Worm (Caenorhabditis elegans) whole organism, L1 larva: ENCODE measurements around the gene vamp-8.

ENCODE experiments used
- C04F5.9 ChIP-seq: sonication (generic microtip); optimal IDR thresholded peaks from 2 replicates; lab custom pipeline; 2016; ENCODE audit warnings: missing genetic modification characterization, missing compliant biosample characterization
- C34B4.2 ChIP-seq: sonication (generic microtip); optimal IDR thresholded peaks from 2 replicates; lab custom pipeline; 2017; ENCODE audit warnings: mild to moderate bottlenecking, missing genetic modification characterization, missing compliant biosample characterization
- F16B12.6 ChIP-seq: fragments of 150-350 bp; optimal IDR thresholded peaks from 2 replicates; lab custom pipeline; 2014; ENCODE audit warnings: missing biosample characterization, missing genetic modification characterization
- alr-1 ChIP-seq: fragments of 200-800 bp; sonication (Bioruptor generic); optimal IDR thresholded peaks from 2 replicates; lab custom pipeline; 2018; ENCODE audit warnings: borderline replicate concordance, mild to moderate bottlenecking, missing genetic modification characterization, missing compliant biosample characterization
- blmp-1 ChIP-seq: fragments of 150-350 bp; optimal IDR thresholded peaks from 2 replicates; lab custom pipeline; 2014; ENCODE audit warnings: missing biosample characterization, missing genetic modification characterization
- ceh-63 ChIP-seq: fragments of 200-800 bp; sonication (Bioruptor generic); optimal IDR thresholded peaks from 2 replicates; lab custom pipeline; 2018; ENCODE audit warnings: mild to moderate bottlenecking, missing genetic modification characterization, missing compliant biosample characterization
- ceh-8 ChIP-seq: fragments of 200-800 bp; sonication (Bioruptor generic); optimal IDR thresholded peaks from 2 replicates; lab custom pipeline; 2018; ENCODE audit warnings: mild to moderate bottlenecking, missing genetic modification characterization, moderate library complexity, missing compliant biosample characterization
- ceh-82 ChIP-seq, 3 experiments: fragments of 150-350 bp in 1 of 3; sonication (generic microtip) in 2 of 3; optimal IDR thresholded peaks; 2 replicates each; lab custom pipeline; 2014 to 2017; ENCODE audit warnings: missing biosample characterization in 3 of 3, missing genetic modification characterization in 3 of 3
- ceh-88 ChIP-seq: fragments of 200-800 bp; sonication (Bioruptor generic); IDR thresholded peaks from 2 replicates; pipeline ENCODE4 v1.3.6; 2022; ENCODE audit warnings: missing genetic modification characterization, missing compliant biosample characterization
- ceh-90 ChIP-seq: sonication (generic microtip); optimal IDR thresholded peaks from 2 replicates; lab custom pipeline; 2016; ENCODE audit warnings: missing genetic modification characterization, missing compliant biosample characterization
- dpl-1 ChIP-seq, 3 experiments: fragments of 150-350 bp in 2 of 3; sonication (generic microtip) in 1 of 3; optimal IDR thresholded peaks; 2 replicates each; lab custom pipeline; 2014 to 2017; ENCODE audit warnings: missing biosample characterization in 3 of 3, missing genetic modification characterization in 3 of 3, missing genetic modification reagents in 3 of 3
- dsc-1 ChIP-seq: sonication (generic microtip); optimal IDR thresholded peaks from 2 replicates; lab custom pipeline; 2016; ENCODE audit warnings: mild to moderate bottlenecking, missing genetic modification characterization, missing compliant biosample characterization
- efl-1 ChIP-seq, 4 experiments: fragments of 150-350 bp; optimal IDR thresholded peaks in 3 of 4; peaks in 1 of 4; 1 replicate in 1 of 4; 2 replicates in 3 of 4; lab custom pipeline; 2014; ENCODE audit warnings: missing biosample characterization in 2 of 4, missing genetic modification characterization in 2 of 4, missing genetic modification reagents in 2 of 4
- efl-3 ChIP-seq: fragments of 200-800 bp; sonication (Bioruptor generic); optimal IDR thresholded peaks from 2 replicates; lab custom pipeline; 2018; ENCODE audit warnings: mild to moderate bottlenecking, missing genetic modification characterization, missing compliant biosample characterization
- egl-27 ChIP-seq, 2 experiments: fragments of 150-350 bp in 1 of 2; sonication (generic microtip); optimal IDR thresholded peaks; 3 replicates each; lab custom pipeline; 2017 to 2018; ENCODE audit warnings: missing biosample characterization in 2 of 2, missing genetic modification characterization in 2 of 2, missing genetic modification reagents in 2 of 2
- elt-3 ChIP-seq, 6 experiments: fragments of 150-350 bp in 1 of 6; sonication (generic microtip); optimal IDR thresholded peaks; 2 replicates each; lab custom pipeline; 2017 to 2018; ENCODE audit warnings: missing biosample characterization in 6 of 6, missing genetic modification characterization in 6 of 6, inconsistent platforms in 1 of 6
- fkh-4 ChIP-seq: sonication (generic microtip); optimal IDR thresholded peaks from 2 replicates; lab custom pipeline; 2016; ENCODE audit warnings: missing compliant biosample characterization, missing genetic modification characterization, borderline replicate concordance
- fos-1 ChIP-seq: fragments of 150-350 bp; optimal IDR thresholded peaks from 2 replicates; lab custom pipeline; 2014; ENCODE audit warnings: missing biosample characterization, missing genetic modification characterization
- grh-1 ChIP-seq: fragments of 200-800 bp; sonication (Bioruptor generic); IDR thresholded peaks from 2 replicates; pipeline ENCODE4 v1.3.6; 2022; ENCODE audit warnings: missing genetic modification reagents, missing genetic modification characterization, missing compliant biosample characterization
- hlh-17 ChIP-seq: fragments of 200-800 bp; sonication (Bioruptor generic); optimal IDR thresholded peaks from 2 replicates; lab custom pipeline; 2018; ENCODE audit warnings: missing genetic modification characterization, mild to moderate bottlenecking, missing compliant biosample characterization, moderate library complexity, borderline replicate concordance
- hlh-4 ChIP-seq: sonication (generic microtip); optimal IDR thresholded peaks from 2 replicates; lab custom pipeline; 2016; ENCODE audit warnings: mild to moderate bottlenecking, missing genetic modification characterization, missing compliant biosample characterization
- hpl-2 ChIP-seq: fragments of 150-350 bp; optimal IDR thresholded peaks from 2 replicates; lab custom pipeline; 2014; ENCODE audit warnings: missing biosample characterization, missing genetic modification reagents, missing genetic modification characterization
- isw-1 ChIP-seq: fragments of 200-800 bp; sonication (Bioruptor generic); IDR thresholded peaks from 2 replicates; pipeline ENCODE4 v1.3.6; 2022; ENCODE audit warnings: missing genetic modification characterization, missing compliant biosample characterization
- lin-35 ChIP-seq, 2 experiments: fragments of 150-350 bp; optimal IDR thresholded peaks; 2 replicates each; lab custom pipeline; 2014; ENCODE audit warnings: missing biosample characterization in 2 of 2, missing genetic modification characterization in 2 of 2, missing genetic modification reagents in 2 of 2
- lin-39 ChIP-seq: fragments of 150-350 bp; optimal IDR thresholded peaks from 2 replicates; lab custom pipeline; 2014; ENCODE audit warnings: missing biosample characterization, missing genetic modification reagents, missing genetic modification characterization
- lsy-2 ChIP-seq, 2 experiments: fragments of 150-350 bp; optimal IDR thresholded peaks; 2 replicates each; lab custom pipeline; 2014; ENCODE audit warnings: missing biosample characterization in 2 of 2, missing genetic modification characterization in 2 of 2
- mab-9 ChIP-seq: fragments of 200-800 bp; sonication (Bioruptor generic); IDR thresholded peaks from 2 replicates; pipeline ENCODE4 v1.3.6; 2022; ENCODE audit warnings: missing genetic modification reagents, missing genetic modification characterization, missing compliant biosample characterization
- mdl-1 ChIP-seq, 2 experiments: fragments of 150-350 bp; optimal IDR thresholded peaks; 2 replicates each; lab custom pipeline; 2014 to 2017; ENCODE audit warnings: missing biosample characterization in 2 of 2, missing genetic modification characterization in 2 of 2, inconsistent platforms in 1 of 2
- mef-2 ChIP-seq: fragments of 150-350 bp; optimal IDR thresholded peaks from 2 replicates; lab custom pipeline; 2014; ENCODE audit warnings: missing biosample characterization, missing genetic modification characterization
- nhr-11 ChIP-seq: fragments of 150-350 bp; optimal IDR thresholded peaks from 2 replicates; lab custom pipeline; 2014; ENCODE audit warnings: missing biosample characterization, missing genetic modification characterization
- nhr-12 ChIP-seq: sonication (generic microtip); optimal IDR thresholded peaks from 2 replicates; lab custom pipeline; 2017; ENCODE audit warnings: missing biosample characterization, missing genetic modification characterization
- nhr-19 ChIP-seq: fragments of 200-800 bp; sonication (Bioruptor generic); conservative IDR thresholded peaks from 2 replicates; pipeline ENCODE4 v1.3.6; 2022; ENCODE audit warnings: missing genetic modification characterization, missing compliant biosample characterization
- nhr-71 ChIP-seq: sonication (generic microtip); optimal IDR thresholded peaks from 2 replicates; lab custom pipeline; 2016; ENCODE audit warnings: mild to moderate bottlenecking, missing genetic modification characterization, moderate library complexity, missing compliant biosample characterization
- nhr-77 ChIP-seq: fragments of 150-350 bp; optimal IDR thresholded peaks from 2 replicates; lab custom pipeline; 2014; ENCODE audit warnings: missing biosample characterization, missing genetic modification characterization
- nhr-84 ChIP-seq: sonication (generic microtip); optimal IDR thresholded peaks from 2 replicates; lab custom pipeline; 2017; ENCODE audit warnings: missing biosample characterization, missing genetic modification characterization
- nhr-85 ChIP-seq: sonication (generic microtip); peaks from one replicate; lab custom pipeline; 2016; ENCODE audit warnings: missing genetic modification characterization, inconsistent platforms, missing compliant biosample characterization
- pax-3 ChIP-seq: fragments of 200-800 bp; sonication (Bioruptor generic); optimal IDR thresholded peaks from 2 replicates; lab custom pipeline; 2018; ENCODE audit warnings: mild to moderate bottlenecking, missing genetic modification characterization, moderate library complexity, missing compliant biosample characterization
- rnt-1 ChIP-seq: sonication (generic microtip); optimal IDR thresholded peaks from 2 replicates; lab custom pipeline; 2016; ENCODE audit warnings: mild to moderate bottlenecking, missing genetic modification characterization, moderate library complexity, missing compliant biosample characterization
- skn-1 ChIP-seq: fragments of 150-350 bp; optimal IDR thresholded peaks from 2 replicates; lab custom pipeline; 2014; ENCODE audit warnings: missing biosample characterization, missing genetic modification characterization
- snpc-4 ChIP-seq: fragments of 150-350 bp; optimal IDR thresholded peaks from 2 replicates; lab custom pipeline; 2014; ENCODE audit warnings: missing biosample characterization, missing genetic modification characterization
- snu-23 ChIP-seq: sonication (generic microtip); optimal IDR thresholded peaks from 2 replicates; lab custom pipeline; 2016; ENCODE audit warnings: missing genetic modification characterization, missing compliant biosample characterization
- sptf-1 ChIP-seq: fragments of 150-350 bp; optimal IDR thresholded peaks from 2 replicates; lab custom pipeline; 2014; ENCODE audit warnings: missing biosample characterization, missing genetic modification characterization
- swsn-7 ChIP-seq: sonication (generic microtip); optimal IDR thresholded peaks from 2 replicates; lab custom pipeline; 2016; ENCODE audit warnings: missing genetic modification characterization, missing compliant biosample characterization
- tbx-2 ChIP-seq: sonication (generic microtip); optimal IDR thresholded peaks from 2 replicates; lab custom pipeline; 2016; ENCODE audit warnings: missing genetic modification characterization, missing compliant biosample characterization
- tlp-1 ChIP-seq: fragments of 150-350 bp; optimal IDR thresholded peaks from 2 replicates; lab custom pipeline; 2014; ENCODE audit warnings: missing biosample characterization, missing genetic modification characterization
- unc-30 ChIP-seq: sonication (generic microtip); optimal IDR thresholded peaks from 2 replicates; lab custom pipeline; 2017; ENCODE audit warnings: missing biosample characterization, missing genetic modification characterization
- vab-15 ChIP-seq: sonication (generic microtip); optimal IDR thresholded peaks from 2 replicates; lab custom pipeline; 2017; ENCODE audit warnings: missing genotype, mild to moderate bottlenecking, missing genetic modification characterization, missing compliant biosample characterization
- xbp-1 ChIP-seq: sonication (generic microtip); optimal IDR thresholded peaks from 2 replicates; lab custom pipeline; 2016; ENCODE audit warnings: missing genetic modification characterization, missing compliant biosample characterization
- zag-1 ChIP-seq: fragments of 150-350 bp; optimal IDR thresholded peaks from 2 replicates; lab custom pipeline; 2014; ENCODE audit warnings: missing biosample characterization, missing genetic modification characterization

vamp-8 gene

DNA sequence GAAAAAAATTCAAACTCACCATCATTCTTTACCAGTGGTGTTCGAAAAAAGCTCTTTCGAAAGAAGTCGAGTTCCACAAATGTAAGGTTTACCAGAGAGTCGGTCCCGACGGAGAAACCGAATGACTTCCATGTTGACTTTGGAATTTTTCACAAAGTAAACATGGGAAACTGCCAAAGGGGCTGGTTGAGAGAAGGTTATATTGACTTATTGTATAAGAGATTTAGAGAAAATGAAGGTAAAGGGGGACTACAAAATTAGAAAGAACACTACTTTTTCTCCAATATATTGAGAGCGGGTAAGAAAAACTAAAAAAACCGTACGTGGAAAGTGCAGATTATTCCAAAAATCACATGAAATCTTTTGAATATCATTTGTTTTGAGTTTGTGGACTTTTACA, at the start of gene vamp-8:
Gene vamp-8 (minus strand): TSS at position 25 of the 400 bp plus-strand sequence.
- TF ChIP-seq nhr-77 (tag; lab: Kevin White, UChicago) = peak; percentile 1
- no peak for TF ChIP-seq nhr-19 (GFP tag; lab: Robert Waterston, UW)
- peak; percentile 28 for TF ChIP-seq skn-1
- no peak for TF ChIP-seq isw-1 (GFP tag; lab: Robert Waterston, UW)

DNA sequence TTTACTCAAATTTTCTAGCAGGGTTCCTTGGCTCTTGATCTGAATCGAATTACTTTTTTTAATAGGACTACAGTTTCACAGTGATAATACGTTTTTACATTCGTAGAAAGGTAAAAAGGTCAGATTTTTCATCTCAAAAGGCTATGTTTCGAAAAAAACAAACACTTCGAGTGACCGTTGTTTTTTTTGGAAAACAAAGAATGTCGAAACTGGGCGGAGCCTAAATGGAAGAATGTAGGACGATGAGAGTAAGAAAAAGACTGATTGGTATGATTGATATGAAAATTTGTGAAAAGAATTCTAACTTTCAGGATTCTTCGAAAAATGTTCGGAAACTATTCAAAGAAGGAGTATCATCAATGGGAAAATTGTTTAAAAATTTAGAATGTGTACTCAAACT, 47.9 kb upstream of the vamp-8 start, which contains the start of gene Y37A1A.2:
Gene Y37A1A.2 (minus strand): TSS at position 101 of the 400 bp plus-strand sequence.
- TF ChIP-seq ceh-90 (tag; lab: Kevin White, UChicago) (no peak), elt-3 (tag; optimal IDR thresholded peaks at IDR 0.05; lab: Kevin White, UChicago) (no peak), dsc-1 (tag; lab: Kevin White, UChicago) (no peak), tlp-1 (no peak), efl-3 (GFP tag; lab: Kevin White, UChicago) (no peak), vab-15 (tag; lab: Kevin White, UChicago) (no peak), nhr-85 (no peak), hlh-4 (tag; lab: Kevin White, UChicago) (no peak), mef-2 (tag; lab: Kevin White, UChicago) (no peak)

- peak in 1 of 3 experiments; percentile 8 for TF ChIP-seq dpl-1 (GFP tag; optimal IDR thresholded peaks at IDR 0.05; lab: Kevin White, UChicago)
- no peak for TF ChIP-seq ceh-88 (GFP tag; lab: Robert Waterston, UW)
- no peak for TF ChIP-seq efl-1 (optimal IDR thresholded peaks at IDR 0.05; lab: Kevin White, UChicago)
- TF ChIP-seq efl-1 (GFP tag; optimal IDR thresholded peaks at IDR 0.05 in 1 of 2; lab: Kevin White, UChicago) = peak in 1 of 2 experiments; percentile 52
- TF ChIP-seq snu-23 (GFP tag; lab: Kevin White, UChicago) = peak; percentile 72
- TF ChIP-seq rnt-1 (tag; lab: Kevin White, UChicago) = no peak
- no peak for TF ChIP-seq F16B12.6 (tag; lab: Kevin White, UChicago)
- no peak for TF ChIP-seq C34B4.2 (tag; lab: Kevin White, UChicago)
- TF ChIP-seq fkh-4 = no peak
- TF ChIP-seq grh-1 = peak; percentile 67
- peak; percentile 77 for TF ChIP-seq blmp-1
- TF ChIP-seq ceh-8 = no peak
- no peak for TF ChIP-seq sptf-1 (tag; lab: Kevin White, UChicago)
- TF ChIP-seq nhr-12 = no peak
- TF ChIP-seq vab-15 (tag; lab: Kevin White, UChicago) = no peak
- TF ChIP-seq pax-3 (tag; lab: Kevin White, UChicago) = no peak
- no peak for TF ChIP-seq C04F5.9 (tag; lab: Kevin White, UChicago)
- no peak for TF ChIP-seq ceh-63 (GFP tag; lab: Kevin White, UChicago)
- peak; percentile 7 for TF ChIP-seq skn-1
- TF ChIP-seq nhr-71 (tag; lab: Kevin White, UChicago) = peak; percentile 78
- no peak for TF ChIP-seq xbp-1 (tag; lab: Kevin White, UChicago)
- TF ChIP-seq swsn-7 = no peak
- TF ChIP-seq lin-39 (tag; lab: Kevin White, UChicago) = no peak
- TF ChIP-seq mdl-1 (tag; optimal IDR thresholded peaks at IDR 0.05; lab: Kevin White, UChicago) = no peak
- peak in 1 of 2 experiments; percentile 58 for TF ChIP-seq lin-35 (GFP tag; optimal IDR thresholded peaks at IDR 0.05; lab: Kevin White, UChicago)
- no peak for TF ChIP-seq hlh-17 (GFP tag; lab: Kevin White, UChicago)
- TF ChIP-seq mab-9 (GFP tag; lab: Robert Waterston, UW) = no peak
- peak; percentile 92 for TF ChIP-seq nhr-85
- TF ChIP-seq lsy-2 (tag; optimal IDR thresholded peaks at IDR 0.05; lab: Kevin White, UChicago) = no peak
- TF ChIP-seq nhr-11 (tag; lab: Kevin White, UChicago) = no peak
- no peak for TF ChIP-seq snpc-4 (tag; lab: Kevin White, UChicago)
- TF ChIP-seq egl-27 (tag; optimal IDR thresholded peaks at IDR 0.05; lab: Kevin White, UChicago) = no peak
- TF ChIP-seq alr-1 (tag; lab: Kevin White, UChicago) = no peak
- TF ChIP-seq tbx-2 = peak; percentile 72
- TF ChIP-seq efl-3 (GFP tag; lab: Kevin White, UChicago) = no peak
- TF ChIP-seq fos-1 (tag; lab: Kevin White, UChicago) = no peak
- TF ChIP-seq unc-30 = no peak
- TF ChIP-seq ceh-82 (tag; optimal IDR thresholded peaks at IDR 0.05; lab: Kevin White, UChicago) = no peak
- no peak for TF ChIP-seq hpl-2 (GFP tag; lab: Kevin White, UChicago)
- TF ChIP-seq nhr-84 (tag; lab: Kevin White, UChicago) = no peak
- no peak for TF ChIP-seq zag-1 (tag; lab: Kevin White, UChicago)
Measured at ce11 chrIV:13910931-13911330, 45.9 kb upstream of the vamp-8 start.
